Fruit fly (Drosophila melanogaster): ENCODE measurements around the gene CG6839.

DNA sequence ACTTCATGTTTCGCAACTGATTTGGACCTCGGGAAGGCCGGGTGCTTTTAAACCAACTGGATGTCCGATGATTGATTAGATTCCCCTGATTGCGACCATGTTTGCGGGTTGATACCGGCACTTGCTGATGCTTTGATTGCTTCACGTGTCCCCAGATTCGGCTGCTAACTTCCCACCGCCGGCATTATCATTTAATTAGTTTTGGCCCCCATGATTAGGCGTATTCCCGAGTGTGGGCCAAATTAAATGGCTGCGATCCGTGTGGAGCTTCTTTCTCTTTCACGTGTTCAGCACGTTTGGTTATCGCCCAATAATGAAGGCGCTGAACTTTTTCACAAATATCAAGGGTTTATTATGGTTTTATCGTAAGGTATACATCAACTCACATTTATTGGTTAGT lies 4.7 kb downstream of the CG6839 start, which contains the start of gene CG3819:
- TF ChIP-seq gl (tag; optimal IDR thresholded peaks at IDR 0.05) (no peak), CG14655 (GFP tag; optimal IDR thresholded peaks at IDR 0.05) (no peak), Ets98B (GFP tag; IDR thresholded peaks at IDR 0.05) (no peak), Pif1A (GFP tag; optimal IDR thresholded peaks at IDR 0.05) (no peak), rn (GFP tag; IDR thresholded peaks at IDR 0.05) (no peak), Pif1B (GFP tag; optimal IDR thresholded peaks at IDR 0.05) (no peak), D1 (tag; optimal IDR thresholded peaks at IDR 0.05) (no peak)

All from whole organism, pupa.